Worm (Caenorhabditis elegans): ENCODE data around the gene F26D11.2.

F26D11.2 gene

DNA sequence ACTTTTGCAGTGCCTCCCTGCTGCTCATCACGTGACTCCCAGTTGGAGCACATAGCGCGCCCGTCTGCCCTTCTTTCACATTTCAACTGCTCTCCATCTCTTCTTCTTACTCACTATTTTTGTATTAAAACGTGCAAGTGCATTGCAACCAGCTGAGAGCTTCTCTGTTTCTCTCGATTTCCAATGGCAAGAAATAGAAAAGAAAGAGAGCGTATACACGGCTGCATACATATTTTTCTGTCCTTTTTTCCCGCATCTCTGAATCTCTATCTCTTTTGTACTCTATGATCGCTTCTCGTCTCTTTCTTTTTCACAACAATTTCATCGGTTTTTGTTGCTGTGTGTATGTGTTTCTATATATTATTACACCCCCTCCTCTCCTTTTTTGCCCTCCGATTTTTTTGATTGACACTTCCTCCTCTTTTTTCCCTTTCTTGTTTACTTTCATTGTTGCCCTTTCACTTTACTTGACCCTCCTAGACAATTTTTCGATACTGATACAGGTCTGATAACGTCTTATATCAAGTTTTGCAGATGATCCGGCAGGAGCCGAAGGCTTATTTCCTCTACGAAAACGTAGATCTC is 42.0 kb downstream of the F26D11.2 start, which contains the start of gene Y97E10AR.1 (continued):
- no peak for TF ChIP-seq C04F5.9 (tag; optimal IDR thresholded peaks at IDR 0.05)
- no peak for TF ChIP-seq hlh-4 (tag; optimal IDR thresholded peaks at IDR 0.05)
- TF ChIP-seq mab-9 (GFP tag; IDR thresholded peaks at IDR 0.05) = 0 out of 2 replicates have a peak, but pooled peaks have one; percentile 17
- no peak for TF ChIP-seq tlp-1 (tag; optimal IDR thresholded peaks at IDR 0.05)
- no peak for TF ChIP-seq ama-1 (optimal IDR thresholded peaks at IDR 0.05)
- TF ChIP-seq nhr-12 (tag; optimal IDR thresholded peaks at IDR 0.05) = no peak
- TF ChIP-seq ceh-8 (GFP tag; optimal IDR thresholded peaks at IDR 0.05) = peak; percentile 22
- peak; percentile 22 for TF ChIP-seq zip-4 (GFP tag; optimal IDR thresholded peaks at IDR 0.05)
- TF ChIP-seq sup-37 (GFP tag; optimal IDR thresholded peaks at IDR 0.05) = no peak
- peak; percentile 72 for TF ChIP-seq zag-1 (tag; optimal IDR thresholded peaks at IDR 0.05)
- peak; percentile 86 for TF ChIP-seq nhr-47 (tag; optimal IDR thresholded peaks at IDR 0.05)
- TF ChIP-seq sptf-1 (tag; optimal IDR thresholded peaks at IDR 0.05) = no peak
- TF ChIP-seq ztf-11 (tag; optimal IDR thresholded peaks at IDR 0.05) = peak in 1 of 2 experiments; percentile 41
- no peak for TF ChIP-seq C34B4.2 (tag; optimal IDR thresholded peaks at IDR 0.05)
- peak; percentile 48 for TF ChIP-seq ztf-4 (tag; optimal IDR thresholded peaks at IDR 0.05)
- TF ChIP-seq efl-3 (GFP tag; optimal IDR thresholded peaks at IDR 0.05) = no peak
- peak; percentile 68 to 89 for TF ChIP-seq lsy-2 (tag; optimal IDR thresholded peaks at IDR 0.05)
- TF ChIP-seq unc-98 (GFP tag; IDR thresholded peaks at IDR 0.05) = no peak
- peak in 1 of 2 experiments; percentile 50 for TF ChIP-seq egl-27 (tag; optimal IDR thresholded peaks at IDR 0.05)
- TF ChIP-seq ceh-90 (tag; optimal IDR thresholded peaks at IDR 0.05) = no peak
- no peak for TF ChIP-seq grh-1 (GFP tag; IDR thresholded peaks at IDR 0.05)
- peak; percentile 57 for TF ChIP-seq nhr-85 (tag)
- no peak for TF ChIP-seq unc-62 (GFP tag; optimal IDR thresholded peaks at IDR 0.05)
- TF ChIP-seq ets-5 (GFP tag; IDR thresholded peaks at IDR 0.05) = no peak
- no peak for TF ChIP-seq aly-2 (tag; optimal IDR thresholded peaks at IDR 0.05)
- TF ChIP-seq mef-2 (tag; optimal IDR thresholded peaks at IDR 0.05) = peak; percentile 70
- TF ChIP-seq irx-1 (tag; optimal IDR thresholded peaks at IDR 0.05) = peak; percentile 77
- TF ChIP-seq nhr-71 (tag; optimal IDR thresholded peaks at IDR 0.05) = peak; percentile 91
- TF ChIP-seq dpl-1 (GFP tag; optimal IDR thresholded peaks at IDR 0.05) = peak; percentile 43 to 58 (median 49)
- TF ChIP-seq fos-1 (tag; optimal IDR thresholded peaks at IDR 0.05) = no peak
- TF ChIP-seq jun-1 (tag; optimal IDR thresholded peaks at IDR 0.05) = peak; percentile 48
- peak; percentile 70 for TF ChIP-seq lir-3 (tag; optimal IDR thresholded peaks at IDR 0.05; ENCODE audit: poor library complexity)
- TF ChIP-seq pag-3 (tag; optimal IDR thresholded peaks at IDR 0.05; ENCODE audit: borderline replicate concordance, insufficient read depth) = peak; percentile 75
- peak; percentile 45 for TF ChIP-seq fkh-4 (tag; optimal IDR thresholded peaks at IDR 0.05; ENCODE audit: borderline replicate concordance)
- TF ChIP-seq ces-1 (GFP tag; optimal IDR thresholded peaks at IDR 0.05) = no peak
- peak in 2 of 3 experiments; percentile 17 to 68 for TF ChIP-seq ceh-82 (tag; optimal IDR thresholded peaks at IDR 0.05)
- TF ChIP-seq mdl-1 (tag; optimal IDR thresholded peaks at IDR 0.05) = peak; percentile 17 to 79
- TF ChIP-seq unc-130 (tag; optimal IDR thresholded peaks at IDR 0.05) = no peak
- peak; percentile 96 for TF ChIP-seq blmp-1 (tag; optimal IDR thresholded peaks at IDR 0.05)
- TF ChIP-seq alr-1 (tag; optimal IDR thresholded peaks at IDR 0.05; ENCODE audit: borderline replicate concordance) = no peak
- TF ChIP-seq tbx-2 (tag; optimal IDR thresholded peaks at IDR 0.05) = peak; percentile 80
- peak; percentile 83 for TF ChIP-seq swsn-7 (tag; optimal IDR thresholded peaks at IDR 0.05)
- peak; percentile 76 for TF ChIP-seq mep-1 (tag; optimal IDR thresholded peaks at IDR 0.05)

DNA sequence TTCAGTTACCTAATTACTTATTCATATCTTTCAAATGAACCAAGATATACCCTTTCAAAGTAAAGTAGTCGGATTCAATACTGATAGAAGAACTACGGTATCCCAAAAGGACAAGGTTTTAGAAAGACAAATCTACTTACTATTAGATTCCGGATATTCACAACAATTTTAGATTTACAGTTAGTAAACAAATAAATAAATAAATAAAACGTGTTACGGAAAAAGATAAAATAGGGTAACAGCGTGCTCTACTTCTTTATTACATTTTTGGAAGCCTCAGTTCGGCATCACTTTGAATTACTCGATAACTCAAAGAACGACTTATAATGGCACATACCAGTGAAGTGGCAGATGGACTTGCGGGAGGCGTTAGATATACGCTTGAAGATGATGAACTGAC is 45.9 kb downstream of the F26D11.2 start, which contains the start of gene Y97E10AR.8:
Gene Y97E10AR.8, plus strand, starts transcription at position 301 of the 400 bp plus-strand sequence.
- no peak for TF ChIP-seq ces-1 (GFP tag; optimal IDR thresholded peaks at IDR 0.05)
- TF ChIP-seq snpc-4 (tag; optimal IDR thresholded peaks at IDR 0.05) = no peak
- no peak for TF ChIP-seq aly-2 (tag; optimal IDR thresholded peaks at IDR 0.05)
- TF ChIP-seq nhr-237 (tag; optimal IDR thresholded peaks at IDR 0.05) = no peak
- no peak for TF ChIP-seq nhr-28 (tag; optimal IDR thresholded peaks at IDR 0.05)
- TF ChIP-seq nhr-20 (tag; optimal IDR thresholded peaks at IDR 0.05) = no peak
- TF ChIP-seq tlp-1 (tag; optimal IDR thresholded peaks at IDR 0.05) = no peak
- no peak for TF ChIP-seq ceh-90 (tag; optimal IDR thresholded peaks at IDR 0.05)
- no peak for TF ChIP-seq nhr-71 (tag; optimal IDR thresholded peaks at IDR 0.05)
- TF ChIP-seq lin-14 (GFP tag; optimal IDR thresholded peaks at IDR 0.05) = no peak
- TF ChIP-seq efl-1 (optimal IDR thresholded peaks at IDR 0.05) = no peak
- TF ChIP-seq efl-1 (GFP tag; optimal IDR thresholded peaks at IDR 0.05 in 1 of 2) = no peak
- no peak for TF ChIP-seq nhr-11 (tag; optimal IDR thresholded peaks at IDR 0.05)

Measured in whole organism, L1 larva.